Fruit fly (Drosophila melanogaster) whole organism, larva: Measurements from ENCODE around the gene RpS14b.

ENCODE experiments used
- noc ChIP-seq: fragments of 200-800 bp; sonication (Bioruptor generic); optimal IDR thresholded peaks from 3 replicates; lab custom pipeline; 2019; ENCODE audit warnings: missing biosample characterization, mild to moderate bottlenecking, missing genetic modification characterization, moderate library complexity

Gene RpS14b

DNA sequence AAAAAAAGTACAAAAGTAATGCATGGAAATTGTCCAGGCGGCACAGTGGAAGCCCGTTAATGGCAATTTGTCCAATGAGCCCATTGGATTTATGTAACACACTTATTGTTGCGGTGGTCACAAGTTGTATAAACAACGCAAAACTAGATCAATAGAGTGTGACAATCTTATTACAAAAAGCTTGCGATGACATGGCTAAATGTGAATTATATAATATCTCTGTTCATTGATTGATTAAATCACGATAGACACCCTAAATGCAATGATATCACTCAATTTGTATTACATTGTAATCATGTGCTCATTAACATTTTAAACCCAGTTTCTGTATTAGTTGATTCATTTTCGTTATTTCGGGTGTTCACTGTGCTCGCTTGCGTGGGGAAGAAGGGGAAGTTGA is 43.3 kb downstream of the RpS14b start:
- TF ChIP-seq noc, result no peak

DNA sequence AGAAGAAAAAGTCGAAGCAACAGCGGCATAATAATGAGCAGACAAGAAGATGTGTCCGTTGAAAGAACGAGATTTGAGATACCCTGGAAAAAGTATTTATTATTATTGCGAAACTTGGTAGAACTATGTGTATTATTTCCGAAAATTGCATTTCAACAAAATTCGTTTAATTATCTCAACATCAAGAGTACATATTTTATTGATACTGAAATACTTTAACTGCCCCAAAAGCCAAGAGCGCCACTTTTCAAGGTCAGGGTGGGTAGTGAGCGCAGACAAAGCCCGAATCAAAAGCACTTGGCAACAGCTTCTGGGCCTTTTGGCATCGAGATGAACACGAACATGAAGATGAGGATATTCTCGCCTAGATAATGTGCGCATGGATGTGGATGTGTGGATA is 44.5 kb downstream of the RpS14b start:
- TF ChIP-seq noc, result no peak

DNA sequence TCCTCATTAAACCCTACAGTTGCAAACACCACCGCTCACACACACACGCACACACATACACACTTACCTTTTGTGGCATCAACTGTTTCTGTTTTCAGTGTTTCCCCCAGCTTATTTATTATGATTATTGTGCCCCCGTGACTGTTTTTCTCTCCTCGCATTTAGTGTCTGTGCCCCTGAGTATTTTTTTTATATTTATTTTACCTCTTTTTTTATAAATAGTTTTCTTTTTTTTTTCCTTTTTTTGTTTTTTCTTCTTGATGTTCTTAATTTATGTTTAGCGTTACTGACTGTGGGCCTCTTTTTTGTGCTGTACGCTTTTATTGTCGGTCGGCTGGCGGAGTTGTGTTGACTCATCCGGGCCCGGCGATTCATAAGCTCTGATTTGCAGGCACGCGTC is 46.1 kb downstream of the RpS14b start:
- no peak for TF ChIP-seq noc
